Worm (Caenorhabditis elegans) whole organism, L4 larva: Measurements from ENCODE around the gene C05C10.2.

Experiments
- D1046.2 ChIP-seq: fragments of 200-800 bp; sonication (Bioruptor generic); IDR thresholded peaks from 2 replicates; pipeline ENCODE4 v1.3.6; 2022; ENCODE audit warnings: missing genetic modification characterization, missing compliant biosample characterization
- F37D6.2 ChIP-seq: sonication (generic microtip); optimal IDR thresholded peaks from 2 replicates; lab custom pipeline; 2016; ENCODE audit warnings: mild to moderate bottlenecking, missing genetic modification characterization, missing compliant biosample characterization
- F44E2.7 ChIP-seq: fragments of 200-800 bp; sonication (Bioruptor generic); IDR thresholded peaks from 2 replicates; pipeline ENCODE4 v2.1.2; 2022; ENCODE audit warnings: missing genetic modification characterization, missing compliant biosample characterization
- R02D3.7 ChIP-seq: fragments of 150-350 bp; sonication (generic microtip); optimal IDR thresholded peaks from 3 replicates; lab custom pipeline; 2014; ENCODE audit warnings: missing biosample characterization, missing genetic modification characterization
- T20F7.1 ChIP-seq: fragments of 200-800 bp; sonication (Bioruptor generic); optimal IDR thresholded peaks from 2 replicates; lab custom pipeline; 2018; ENCODE audit warnings: mild to moderate bottlenecking, missing genetic modification characterization, missing compliant biosample characterization
- T26A8.4 ChIP-seq: fragments of 200-800 bp; sonication (Bioruptor generic); IDR thresholded peaks from 2 replicates; pipeline ENCODE4 v1.3.6; 2022; ENCODE audit warnings: missing genetic modification characterization, missing compliant biosample characterization
- Y105C5A.15 ChIP-seq: fragments of 200-800 bp; sonication (Bioruptor generic); IDR thresholded peaks from 2 replicates; pipeline ENCODE4 v1.3.6; 2022; ENCODE audit warnings: missing genetic modification characterization, missing compliant biosample characterization
- Y48G9A.11 ChIP-seq: fragments of 200-800 bp; sonication (Bioruptor generic); IDR thresholded peaks from 2 replicates; pipeline ENCODE4 v1.3.6; 2022; ENCODE audit warnings: missing genetic modification reagents, missing genetic modification characterization, missing compliant biosample characterization
- ZK337.2 ChIP-seq: fragments of 200-800 bp; sonication (Bioruptor generic); IDR thresholded peaks from 2 replicates; pipeline ENCODE4 v1.3.6; 2022; ENCODE audit warnings: missing genetic modification reagents, missing genetic modification characterization, missing compliant biosample characterization
- aha-1 ChIP-seq: fragments of 150-350 bp; peaks from one replicate; lab custom pipeline; 2014; ENCODE audit warnings: missing biosample characterization, missing genetic modification characterization
- ceh-20 ChIP-seq: fragments of 200-800 bp; sonication (Bioruptor generic); IDR thresholded peaks from 2 replicates; pipeline ENCODE4 v1.3.6; 2022; ENCODE audit warnings: missing genetic modification reagents, missing genetic modification characterization, missing compliant biosample characterization
- ceh-28 ChIP-seq: fragments of 150-350 bp; optimal IDR thresholded peaks from 2 replicates; lab custom pipeline; 2014; ENCODE audit warnings: missing biosample characterization, missing genetic modification reagents, missing genetic modification characterization
- ceh-44 ChIP-seq: fragments of 200-800 bp; sonication (Bioruptor generic); IDR thresholded peaks from 2 replicates; pipeline ENCODE4 v1.3.6; 2022; ENCODE audit warnings: missing genetic modification reagents, missing genetic modification characterization, missing compliant biosample characterization
- ceh-62 ChIP-seq: sonication (generic microtip); optimal IDR thresholded peaks from 2 replicates; lab custom pipeline; 2017; ENCODE audit warnings: missing biosample characterization, missing genetic modification characterization
- daf-8 ChIP-seq: fragments of 200-800 bp; sonication (Bioruptor generic); IDR thresholded peaks from 2 replicates; pipeline ENCODE4 v1.3.6; 2022; ENCODE audit warnings: missing genetic modification characterization, missing compliant biosample characterization
- dpl-1 ChIP-seq: fragments of 150-350 bp; optimal IDR thresholded peaks from 2 replicates; lab custom pipeline; 2014; ENCODE audit warnings: missing biosample characterization, missing genetic modification reagents, missing genetic modification characterization
- dve-1 ChIP-seq: sonication (generic microtip); optimal IDR thresholded peaks from 2 replicates; lab custom pipeline; 2017; ENCODE audit warnings: antibody characterized with exemption, mild to moderate bottlenecking, missing genetic modification characterization, missing compliant biosample characterization; ENCODE audit not compliant: insufficient read depth
- egl-43 ChIP-seq: fragments of 200-800 bp; sonication (Bioruptor generic); IDR thresholded peaks from 2 replicates; pipeline ENCODE4 v1.3.6; 2022; ENCODE audit warnings: missing genetic modification reagents, missing genetic modification characterization, missing compliant biosample characterization
- fkh-10 ChIP-seq: fragments of 150-350 bp; optimal IDR thresholded peaks from 2 replicates; lab custom pipeline; 2014; ENCODE audit warnings: missing biosample characterization, missing genetic modification reagents, missing genetic modification characterization
- hif-1 ChIP-seq, 2 experiments: sonication (generic microtip); optimal IDR thresholded peaks; 2 replicates each; lab custom pipeline; 2016 to 2017; ENCODE audit warnings: missing compliant biosample characterization in 2 of 2, missing genetic modification characterization in 2 of 2, missing genetic modification reagents in 2 of 2, missing genotype in 2 of 2, mild to moderate bottlenecking in 1 of 2
- hlh-30 ChIP-seq: sonication (generic microtip); optimal IDR thresholded peaks from 2 replicates; lab custom pipeline; 2017; ENCODE audit warnings: antibody characterized with exemption, mild to moderate bottlenecking, missing genetic modification characterization, missing compliant biosample characterization; ENCODE audit not compliant: insufficient read depth
- hmg-1.1 ChIP-seq: fragments of 200-800 bp; sonication (Bioruptor generic); IDR thresholded peaks from 2 replicates; pipeline ENCODE4 v1.3.6; 2022; ENCODE audit warnings: missing genetic modification reagents, missing genetic modification characterization, missing compliant biosample characterization
- lin-1 ChIP-seq: fragments of 200-800 bp; sonication (Bioruptor generic); IDR thresholded peaks from 2 replicates; pipeline ENCODE4 v1.3.6; 2022; ENCODE audit warnings: missing genetic modification reagents, missing genetic modification characterization, missing compliant biosample characterization
- lin-15B ChIP-seq: fragments of 150-350 bp; sonication (generic microtip); optimal IDR thresholded peaks from 3 replicates; lab custom pipeline; 2014; ENCODE audit warnings: missing biosample characterization, missing genetic modification characterization
- lin-38 ChIP-seq: fragments of 200-800 bp; sonication (Bioruptor generic); IDR thresholded peaks from 2 replicates; pipeline ENCODE4 v1.3.6; 2022; ENCODE audit warnings: missing genetic modification reagents, missing genetic modification characterization, missing compliant biosample characterization
- lir-3 ChIP-seq: sonication (generic microtip); optimal IDR thresholded peaks from 2 replicates; lab custom pipeline; 2016; ENCODE audit warnings: mild to moderate bottlenecking, missing genetic modification characterization, missing compliant biosample characterization
- lsy-2 ChIP-seq, 2 experiments: fragments of 150-350 bp in 1 of 2; sonication (generic microtip) in 1 of 2; optimal IDR thresholded peaks; 2 replicates each; lab custom pipeline; 2014 to 2017; ENCODE audit warnings: missing biosample characterization in 2 of 2, missing genetic modification characterization in 2 of 2
- mdl-1 ChIP-seq, 2 experiments: fragments of 150-350 bp in 1 of 2; sonication (generic microtip) in 1 of 2; optimal IDR thresholded peaks; 2 replicates each; lab custom pipeline; 2014 to 2017; ENCODE audit warnings: missing biosample characterization in 2 of 2, missing genetic modification characterization in 2 of 2
- mes-2 ChIP-seq: sonication (generic microtip); optimal IDR thresholded peaks from 2 replicates; lab custom pipeline; 2016; ENCODE audit warnings: missing genotype, mild to moderate bottlenecking, missing genetic modification characterization, missing compliant biosample characterization; ENCODE audit not compliant: poor library complexity, severe bottlenecking
- mxl-2 ChIP-seq: fragments of 200-800 bp; sonication (Bioruptor generic); conservative IDR thresholded peaks from 2 replicates; pipeline ENCODE4 v1.3.6; 2022; ENCODE audit warnings: missing genetic modification reagents, missing genetic modification characterization, missing compliant biosample characterization
- mxl-3 ChIP-seq: fragments of 200-800 bp; sonication (Bioruptor generic); optimal IDR thresholded peaks from 2 replicates; lab custom pipeline; 2018; ENCODE audit warnings: mild to moderate bottlenecking, missing genetic modification characterization, missing compliant biosample characterization
- nhr-10 ChIP-seq: fragments of 150-350 bp; optimal IDR thresholded peaks from 2 replicates; lab custom pipeline; 2014; ENCODE audit warnings: missing biosample characterization, missing genetic modification characterization
- nhr-11 ChIP-seq: fragments of 150-350 bp; optimal IDR thresholded peaks from 2 replicates; lab custom pipeline; 2014; ENCODE audit warnings: missing biosample characterization, missing genetic modification characterization
- nhr-237 ChIP-seq: sonication (generic microtip); optimal IDR thresholded peaks from 2 replicates; lab custom pipeline; 2017; ENCODE audit warnings: missing biosample characterization, missing genetic modification characterization
- nhr-25 ChIP-seq: sonication (generic microtip); optimal IDR thresholded peaks from 2 replicates; lab custom pipeline; 2017; ENCODE audit warnings: missing genetic modification characterization, mild to moderate bottlenecking, missing compliant biosample characterization, antibody characterized with exemption, moderate library complexity, borderline replicate concordance; ENCODE audit not compliant: insufficient read depth
- nhr-28 ChIP-seq: fragments of 150-350 bp; optimal IDR thresholded peaks from 2 replicates; lab custom pipeline; 2014; ENCODE audit warnings: missing biosample characterization, missing genetic modification characterization
- nhr-6 ChIP-seq: fragments of 150-350 bp; optimal IDR thresholded peaks from 2 replicates; lab custom pipeline; 2014; ENCODE audit warnings: missing biosample characterization, missing genetic modification characterization
- saeg-2 ChIP-seq: fragments of 200-800 bp; sonication (Bioruptor generic); IDR thresholded peaks from 2 replicates; pipeline ENCODE4 v1.3.6; 2022; ENCODE audit warnings: missing genetic modification reagents, missing genetic modification characterization, missing compliant biosample characterization
- spr-1 ChIP-seq: sonication (generic microtip); optimal IDR thresholded peaks from 2 replicates; lab custom pipeline; 2016; ENCODE audit warnings: mild to moderate bottlenecking, missing genetic modification characterization, missing compliant biosample characterization
- unc-62 ChIP-seq, 3 experiments: fragments of 150-350 bp in 1 of 3; sonication (generic microtip); optimal IDR thresholded peaks in 2 of 3; peaks in 1 of 3; 1 replicate in 1 of 3; 2 replicates in 2 of 3; lab custom pipeline; 2014 to 2017; ENCODE audit warnings: missing biosample characterization in 3 of 3, missing genetic modification characterization in 3 of 3, missing genetic modification reagents in 3 of 3, missing genotype in 1 of 3
- zfp-2 ChIP-seq: sonication (generic microtip); optimal IDR thresholded peaks from 2 replicates; lab custom pipeline; 2016; ENCODE audit warnings: mild to moderate bottlenecking, missing genetic modification characterization, missing compliant biosample characterization
- zip-2 ChIP-seq: fragments of 150-350 bp; optimal IDR thresholded peaks from 2 replicates; lab custom pipeline; 2014; ENCODE audit warnings: missing biosample characterization, missing genetic modification characterization
- ztf-11 ChIP-seq: fragments of 150-350 bp; optimal IDR thresholded peaks from 2 replicates; lab custom pipeline; 2014; ENCODE audit warnings: missing biosample characterization, missing genetic modification characterization

Gene C05C10.2

ce11 chrII:9891031-9891689 lies 30.9 kb upstream of the C05C10.2 start, which contains the start of gene vgln-1:
Gene vgln-1, minus strand, starts transcription at chrII:9891081.
- TF ChIP-seq saeg-2 (GFP tag; lab: Robert Waterston, UW) (no peak), ztf-11 (tag; lab: Kevin White, UChicago) (no peak), unc-62 (GFP tag; optimal IDR thresholded peaks at IDR 0.05 in 1 of 2; lab: Kevin White, UChicago) (peak in 1 of 2 experiments; percentile 60), unc-62 (tag; optimal IDR thresholded peaks at IDR 0.05; lab: Kevin White, UChicago) (no peak), spr-1 (tag; lab: Kevin White, UChicago) (no peak), mxl-3 (peak; percentile 61), lin-38 (no peak), aha-1 (tag; lab: Kevin White, UChicago) (peak; percentile 58), hmg-1.1 (GFP tag; lab: Robert Waterston, UW) (no peak), zip-2 (tag; lab: Kevin White, UChicago) (no peak), fkh-10 (no peak), lir-3 (no peak), ceh-20 (GFP tag; lab: Robert Waterston, UW) (no peak), hif-1 (tag; optimal IDR thresholded peaks at IDR 0.05; lab: Kevin White, UChicago) (no peak), dpl-1 (peak; percentile 16), nhr-28 (tag; lab: Kevin White, UChicago) (peak; percentile 14), mxl-2 (GFP tag; lab: Robert Waterston, UW) (no peak), lin-15B (tag; lab: Kevin White, UChicago) (no peak), F44E2.7 (GFP tag; lab: Robert Waterston, UW) (no peak), F37D6.2 (tag; lab: Kevin White, UChicago) (no peak), ceh-28 (tag; lab: Kevin White, UChicago) (no peak), hlh-30 (tag; lab: Kevin White, UChicago) (peak; percentile 50), ceh-62 (tag; lab: Kevin White, UChicago) (no peak), nhr-25 (tag; lab: Kevin White, UChicago) (peak; percentile 55), lsy-2 (tag; optimal IDR thresholded peaks at IDR 0.05; lab: Kevin White, UChicago) (peak in 1 of 2 experiments; percentile 46), egl-43 (GFP tag; lab: Robert Waterston, UW) (0 out of 2 replicates have a peak, but pooled peaks have one; percentile 10), ZK337.2 (GFP tag; lab: Robert Waterston, UW) (0 out of 2 replicates have a peak, but pooled peaks have one; percentile 13), zfp-2 (tag; lab: Kevin White, UChicago) (no peak), nhr-237 (tag; lab: Kevin White, UChicago) (no peak), T26A8.4 (GFP tag; lab: Robert Waterston, UW) (no peak), nhr-11 (tag; lab: Kevin White, UChicago) (peak; percentile 31), daf-8 (GFP tag; lab: Robert Waterston, UW) (no peak), T20F7.1 (no peak), mes-2 (tag; lab: Kevin White, UChicago) (peak; percentile 31), nhr-10 (tag; lab: Kevin White, UChicago) (no peak), ceh-44 (GFP tag; lab: Robert Waterston, UW) (no peak), lin-1 (GFP tag; lab: Robert Waterston, UW) (no peak), nhr-6 (no peak), Y105C5A.15 (GFP tag; lab: Robert Waterston, UW) (0 out of 2 replicates have a peak, but pooled peaks have one; percentile 37), D1046.2 (GFP tag; lab: Robert Waterston, UW) (no peak), Y48G9A.11 (GFP tag; lab: Robert Waterston, UW) (no peak), mdl-1 (tag; optimal IDR thresholded peaks at IDR 0.05; lab: Kevin White, UChicago) (peak in 1 of 2 experiments; percentile 35), dve-1 (tag; lab: Kevin White, UChicago) (no peak), R02D3.7 (no peak)
